Fruit fly (Drosophila melanogaster): ENCODE measurements around the gene loco.

Gene loco

DNA sequence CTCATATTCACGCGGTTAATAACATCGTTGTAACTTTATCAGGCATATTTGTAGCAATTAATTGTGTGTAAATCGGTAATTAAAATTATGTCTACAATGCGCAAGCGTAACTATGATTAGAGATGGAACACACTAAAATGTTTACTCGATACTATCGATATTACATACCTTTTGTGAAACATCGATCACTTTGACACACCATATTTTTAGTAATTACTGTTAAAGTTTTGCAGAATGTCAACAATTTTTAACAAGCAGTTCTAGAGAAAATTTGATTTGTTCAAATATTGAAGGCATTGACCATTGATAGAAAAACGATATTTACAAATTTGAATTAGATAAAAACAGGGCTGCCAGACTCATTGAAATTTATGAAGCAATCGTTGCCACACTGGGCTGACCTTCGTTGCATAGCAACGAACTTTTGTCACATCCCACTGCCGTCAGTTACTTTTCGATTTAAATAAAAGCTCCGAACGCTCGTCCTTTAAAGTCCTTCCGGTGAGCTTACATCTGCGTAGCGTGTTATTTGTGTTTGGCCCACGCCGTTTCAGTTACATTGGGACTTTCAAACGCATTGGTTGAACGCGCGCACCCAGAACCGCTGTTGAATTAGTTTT, at the start of gene loco, which contains the start of gene wake (continued):
- peak; percentile 71 for TF ChIP-seq Dref (GFP tag; IDR thresholded peaks at IDR 0.05)
- peak; percentile 5 for TF ChIP-seq az2 (GFP tag; optimal IDR thresholded peaks at IDR 0.05)
- TF ChIP-seq Ets97D (GFP tag; optimal IDR thresholded peaks at IDR 0.05): peak; percentile 66
- TF ChIP-seq CG8359 (GFP tag; optimal IDR thresholded peaks at IDR 0.05; ENCODE audit: borderline replicate concordance): peak; percentile 14
- peak; percentile 20 for TF ChIP-seq gro (GFP tag; optimal IDR thresholded peaks at IDR 0.05)
- TF ChIP-seq CG14860 (GFP tag; IDR thresholded peaks at IDR 0.05; ENCODE audit: partially characterized antibody): peak; percentile 88
- TF ChIP-seq CG6854 (GFP tag; optimal IDR thresholded peaks at IDR 0.05): no peak
- TF ChIP-seq CG8388 (GFP tag; optimal IDR thresholded peaks at IDR 0.05): no peak
- TF ChIP-seq kni (GFP tag; optimal IDR thresholded peaks at IDR 0.05): peak; percentile 32
- no peak for TF ChIP-seq ase (GFP tag; IDR thresholded peaks at IDR 0.05)
- TF ChIP-seq Deaf1 (tag; optimal IDR thresholded peaks at IDR 0.05): peak; percentile 22
- TF ChIP-seq CG2678 (tag; optimal IDR thresholded peaks at IDR 0.05): peak; percentile 7
- TF ChIP-seq gsb (GFP tag; IDR thresholded peaks at IDR 0.05): no peak
- TF ChIP-seq wor (GFP tag; IDR thresholded peaks at IDR 0.05): no peak
- peak; percentile 87 for TF ChIP-seq HLH4C (GFP tag; IDR thresholded peaks at IDR 0.05; ENCODE audit: partially characterized antibody)
- peak; percentile 99 for TF ChIP-seq Dll (GFP tag; IDR thresholded peaks at IDR 0.05; ENCODE audit: partially characterized antibody)
- peak; percentile 21 for TF ChIP-seq Spps (tag; optimal IDR thresholded peaks at IDR 0.05)
- no peak for TF ChIP-seq CG18599 (GFP tag; optimal IDR thresholded peaks at IDR 0.05)
- peak; percentile 10; the same call in 1 of the 2 replicates for TF ChIP-seq sob (GFP tag; IDR thresholded peaks at IDR 0.05)
- peak; percentile 4 for TF ChIP-seq Dip3 (GFP tag; optimal IDR thresholded peaks at IDR 0.05)
- peak; percentile 75; the same call in 2 of the 3 replicates for TF ChIP-seq CG6791 (GFP tag; IDR thresholded peaks at IDR 0.05; ENCODE audit: partially characterized antibody)
- peak; percentile 16 for TF ChIP-seq Mad (GFP tag; optimal IDR thresholded peaks at IDR 0.05)
- no peak for TF ChIP-seq Xrp1 (GFP tag; IDR thresholded peaks at IDR 0.05)
- peak; percentile 82; the same call in 2 of the 3 replicates for TF ChIP-seq Opbp (GFP tag; IDR thresholded peaks at IDR 0.05; ENCODE audit: partially characterized antibody)
- no peak for TF ChIP-seq aop (GFP tag; IDR thresholded peaks at IDR 0.05)
- TF ChIP-seq CG10267 (tag; optimal IDR thresholded peaks at IDR 0.05): peak; percentile 67
- TF ChIP-seq crol (GFP tag; IDR thresholded peaks at IDR 0.05): no peak
- TF ChIP-seq tx (GFP tag; optimal IDR thresholded peaks at IDR 0.05): peak; percentile 16
- TF ChIP-seq abd-A (tag; optimal IDR thresholded peaks at IDR 0.05): peak; percentile 4
- TF ChIP-seq hth (optimal IDR thresholded peaks at IDR 0.05): no peak
- TF ChIP-seq CG7963 (GFP tag; IDR thresholded peaks at IDR 0.05; ENCODE audit: partially characterized antibody): peak; percentile 80
- TF ChIP-seq CG12659 (GFP tag; optimal IDR thresholded peaks at IDR 0.05): peak; percentile 52
- no peak for TF ChIP-seq br (optimal IDR thresholded peaks at IDR 0.05)
- TF ChIP-seq trem (tag; optimal IDR thresholded peaks at IDR 0.05): peak; percentile 79
- TF ChIP-seq ems (GFP tag; optimal IDR thresholded peaks at IDR 0.05): peak; percentile 5
- peak; percentile 39; the same call in 1 of the 3 replicates for TF ChIP-seq CG17361 (GFP tag; IDR thresholded peaks at IDR 0.05)
- TF ChIP-seq stwl (tag; optimal IDR thresholded peaks at IDR 0.05): peak; percentile 86
- TF ChIP-seq CG14965 (GFP tag; optimal IDR thresholded peaks at IDR 0.05; ENCODE audit: borderline replicate concordance): no peak
- TF ChIP-seq CG2116 (GFP tag; optimal IDR thresholded peaks at IDR 0.05): peak; percentile 80
- peak; percentile 93 for TF ChIP-seq CG16813 (GFP tag; IDR thresholded peaks at IDR 0.05; ENCODE audit: partially characterized antibody)
- no peak for TF ChIP-seq CG14050 (GFP tag; IDR thresholded peaks at IDR 0.05)
- peak; percentile 53 for TF ChIP-seq CG12391 (tag; optimal IDR thresholded peaks at IDR 0.05)
- no peak for TF ChIP-seq CG6254 (GFP tag; optimal IDR thresholded peaks at IDR 0.05)
- peak; percentile 96 for TF ChIP-seq Sry-δ (GFP tag; optimal IDR thresholded peaks at IDR 0.05)
- TF ChIP-seq pfk (GFP tag; optimal IDR thresholded peaks at IDR 0.05): no peak
- TF ChIP-seq CG33557 (GFP tag; optimal IDR thresholded peaks at IDR 0.05): no peak
- TF ChIP-seq Doc2 (GFP tag; IDR thresholded peaks at IDR 0.05): no peak
- TF ChIP-seq da (GFP tag; optimal IDR thresholded peaks at IDR 0.05): no peak
- peak; percentile 3; the same call in 1 of the 2 replicates for TF ChIP-seq NFAT (GFP tag; IDR thresholded peaks at IDR 0.05)
